Fruit fly (Drosophila melanogaster) whole organism, prepupa: ENCODE results near the gene CG34291.

ENCODE experiments used
- Blimp-1 ChIP-seq: fragments of 200-800 bp; sonication (Bioruptor generic); optimal IDR thresholded peaks from 3 replicates; lab custom pipeline; 2017; ENCODE audit warnings: missing biosample characterization, missing genetic modification characterization, mild to moderate bottlenecking, moderate library complexity, missing genetic modification reagents
- CG10631 ChIP-seq: fragments of 200-800 bp; sonication (Bioruptor generic); optimal IDR thresholded peaks from 2 replicates; lab custom pipeline; 2016; ENCODE audit warnings: missing biosample characterization, missing genetic modification characterization
- CG11294 ChIP-seq: fragments of 200-800 bp; sonication (Bioruptor generic); IDR thresholded peaks from 2 replicates; pipeline ENCODE4 v1.3.6; 2022; ENCODE audit warnings: missing biosample characterization, missing genetic modification characterization
- CG11902 ChIP-seq: fragments of 200-800 bp; sonication (Bioruptor generic); optimal IDR thresholded peaks from 3 replicates; lab custom pipeline; 2016; ENCODE audit warnings: missing biosample characterization, missing genetic modification characterization
- CG15336 ChIP-seq: fragments of 200-800 bp; sonication (Bioruptor generic); IDR thresholded peaks from 2 replicates; pipeline ENCODE4 v1.3.6; 2022; ENCODE audit warnings: missing biosample characterization, missing genetic modification characterization
- CG1621 ChIP-seq: fragments of 200-800 bp; sonication (Bioruptor generic); optimal IDR thresholded peaks from 3 replicates; lab custom pipeline; 2018; ENCODE audit warnings: missing biosample characterization, mild to moderate bottlenecking, missing genetic modification characterization
- CG16779 ChIP-seq: fragments of 200-800 bp; sonication (Bioruptor generic); optimal IDR thresholded peaks from 3 replicates; lab custom pipeline; 2017; ENCODE audit warnings: missing biosample characterization, mild to moderate bottlenecking, missing genetic modification characterization
- CG34406 ChIP-seq: fragments of 200-800 bp; sonication (Bioruptor generic); optimal IDR thresholded peaks from 3 replicates; lab custom pipeline; 2016; ENCODE audit warnings: missing biosample characterization, missing genetic modification characterization
- CG3919 ChIP-seq: fragments of 200-800 bp; sonication (Bioruptor generic); optimal IDR thresholded peaks from 3 replicates; lab custom pipeline; 2016; ENCODE audit warnings: missing biosample characterization, missing genetic modification characterization
- CG4318 ChIP-seq: fragments of 200-800 bp; sonication (Bioruptor generic); optimal IDR thresholded peaks from 3 replicates; lab custom pipeline; 2017; ENCODE audit warnings: missing biosample characterization, mild to moderate bottlenecking, missing genetic modification characterization
- CG6276 ChIP-seq: fragments of 200-800 bp; sonication (Bioruptor generic); optimal IDR thresholded peaks from 2 replicates; lab custom pipeline; 2017; ENCODE audit warnings: missing biosample characterization, mild to moderate bottlenecking, missing genetic modification characterization
- CG6792 ChIP-seq: fragments of 200-800 bp; sonication (Bioruptor generic); optimal IDR thresholded peaks from 3 replicates; lab custom pipeline; 2016; ENCODE audit warnings: missing biosample characterization, missing genetic modification characterization
- CG6808 ChIP-seq: fragments of 200-800 bp; sonication (Bioruptor generic); optimal IDR thresholded peaks from 3 replicates; lab custom pipeline; 2017; ENCODE audit warnings: missing biosample characterization, missing genetic modification characterization, mild to moderate bottlenecking, moderate library complexity, missing genetic modification reagents
- CG6854 ChIP-seq: fragments of 200-800 bp; sonication (Bioruptor generic); optimal IDR thresholded peaks from 2 replicates; lab custom pipeline; 2017; ENCODE audit warnings: missing biosample characterization, mild to moderate bottlenecking, missing genetic modification characterization
- CG8119 ChIP-seq: fragments of 200-800 bp; sonication (Bioruptor generic); IDR thresholded peaks from 3 replicates; pipeline ENCODE4 v1.3.6; 2022; ENCODE audit warnings: missing biosample characterization, missing genetic modification characterization
- CG8319 ChIP-seq: fragments of 200-800 bp; sonication (Bioruptor generic); optimal IDR thresholded peaks from 3 replicates; lab custom pipeline; 2016; ENCODE audit warnings: missing biosample characterization, missing genetic modification characterization
- CG8632 ChIP-seq: fragments of 200-800 bp; sonication (Bioruptor generic); optimal IDR thresholded peaks from 3 replicates; lab custom pipeline; 2016; ENCODE audit warnings: missing biosample characterization, missing genetic modification characterization
- Eip78C ChIP-seq: fragments of 200-800 bp; sonication (Bioruptor generic); peaks from one replicate; lab custom pipeline; 2016; ENCODE audit warnings: missing biosample characterization, missing genetic modification characterization
- Eip93F ChIP-seq: fragments of 200-800 bp; sonication (Bioruptor generic); optimal IDR thresholded peaks from 2 replicates; lab custom pipeline; 2016; ENCODE audit warnings: missing biosample characterization, mild to moderate bottlenecking, missing genetic modification characterization
- Ets21C ChIP-seq: fragments of 200-800 bp; sonication (Bioruptor generic); optimal IDR thresholded peaks from 3 replicates; lab custom pipeline; 2016; ENCODE audit warnings: missing biosample characterization, missing genetic modification characterization
- Ets96B ChIP-seq: fragments of 200-800 bp; optimal IDR thresholded peaks from 2 replicates; lab custom pipeline; 2019; ENCODE audit warnings: missing biosample characterization, mild to moderate bottlenecking, missing genetic modification characterization, moderate library complexity
- Gug ChIP-seq: fragments of 200-800 bp; sonication (Bioruptor generic); IDR thresholded peaks from 2 replicates; pipeline ENCODE4 v1.3.6; 2022; ENCODE audit warnings: missing biosample characterization, missing genetic modification characterization
- Hr38 ChIP-seq: sonication (Bioruptor generic); optimal IDR thresholded peaks from 2 replicates; lab custom pipeline; 2016; ENCODE audit warnings: missing biosample characterization, missing genetic modification characterization
- Hr39 ChIP-seq: fragments of 200-800 bp; sonication (Bioruptor generic); optimal IDR thresholded peaks from 2 replicates; lab custom pipeline; 2016; ENCODE audit warnings: missing biosample characterization, missing genetic modification characterization
- Hr4 ChIP-seq: fragments of 200-800 bp; sonication (Bioruptor generic); optimal IDR thresholded peaks from 3 replicates; lab custom pipeline; 2016; ENCODE audit warnings: missing biosample characterization, missing genetic modification characterization
- Lpt ChIP-seq: fragments of 200-800 bp; sonication (Bioruptor generic); optimal IDR thresholded peaks from 3 replicates; lab custom pipeline; 2016; ENCODE audit warnings: missing biosample characterization, missing genetic modification characterization
- OdsH ChIP-seq: fragments of 200-800 bp; sonication (Bioruptor generic); optimal IDR thresholded peaks from 3 replicates; lab custom pipeline; 2016; ENCODE audit warnings: missing biosample characterization, missing genetic modification characterization
- Smox ChIP-seq: fragments of 200-800 bp; sonication (Bioruptor generic); optimal IDR thresholded peaks from 3 replicates; lab custom pipeline; 2016; ENCODE audit warnings: missing biosample characterization, missing genetic modification characterization
- Sox14 ChIP-seq: fragments of 200-800 bp; sonication (Bioruptor generic); optimal IDR thresholded peaks from 3 replicates; lab custom pipeline; 2016; ENCODE audit warnings: missing biosample characterization, missing genetic modification characterization
- Sox15 ChIP-seq: fragments of 200-800 bp; sonication (Bioruptor generic); optimal IDR thresholded peaks from 3 replicates; lab custom pipeline; 2016; ENCODE audit warnings: missing biosample characterization, missing genetic modification characterization
- achi ChIP-seq: fragments of 200-800 bp; sonication (Bioruptor generic); optimal IDR thresholded peaks from 3 replicates; lab custom pipeline; 2016; ENCODE audit warnings: missing biosample characterization, missing genetic modification characterization
- acj6 ChIP-seq: fragments of 200-800 bp; sonication (Bioruptor generic); optimal IDR thresholded peaks from 3 replicates; lab custom pipeline; 2016; ENCODE audit warnings: missing biosample characterization, missing genetic modification characterization
- dac ChIP-seq: fragments of 200-800 bp; sonication (Bioruptor generic); optimal IDR thresholded peaks from 2 replicates; lab custom pipeline; 2017; ENCODE audit warnings: missing biosample characterization, mild to moderate bottlenecking, missing genetic modification characterization
- dsx ChIP-seq: fragments of 200-800 bp; optimal IDR thresholded peaks from 3 replicates; lab custom pipeline; 2019; ENCODE audit warnings: missing biosample characterization, mild to moderate bottlenecking, missing genetic modification characterization, moderate library complexity; ENCODE audit not compliant: poor library complexity, severe bottlenecking
- eg ChIP-seq: fragments of 200-800 bp; sonication (Bioruptor generic); IDR thresholded peaks from 3 replicates; pipeline ENCODE4 v1.3.6; 2022; ENCODE audit warnings: missing biosample characterization, missing genetic modification characterization
- fd59A ChIP-seq: fragments of 200-800 bp; sonication (Bioruptor generic); optimal IDR thresholded peaks from 2 replicates; lab custom pipeline; 2017; ENCODE audit warnings: missing biosample characterization, mild to moderate bottlenecking, missing genetic modification characterization, missing genetic modification reagents
- fkh ChIP-seq: fragments of 200-800 bp; sonication (Bioruptor generic); optimal IDR thresholded peaks from 3 replicates; lab custom pipeline; 2017; ENCODE audit warnings: missing biosample characterization, mild to moderate bottlenecking, missing genetic modification characterization, moderate library complexity
- lz ChIP-seq: fragments of 200-800 bp; sonication (Bioruptor generic); optimal IDR thresholded peaks from 3 replicates; lab custom pipeline; 2016; ENCODE audit warnings: missing biosample characterization, missing genetic modification characterization
- net ChIP-seq: fragments of 200-800 bp; sonication (Bioruptor generic); optimal IDR thresholded peaks from 3 replicates; lab custom pipeline; 2016; ENCODE audit warnings: missing biosample characterization, missing genetic modification characterization
- salr ChIP-seq, 2 experiments: fragments of 200-800 bp; sonication (Bioruptor generic); optimal IDR thresholded peaks; 3 replicates each; lab custom pipeline; 2016 to 2018; ENCODE audit warnings: missing biosample characterization in 2 of 2, missing genetic modification characterization in 2 of 2, mild to moderate bottlenecking in 1 of 2
- spab ChIP-seq: fragments of 200-800 bp; sonication (Bioruptor generic); optimal IDR thresholded peaks from 2 replicates; lab custom pipeline; 2017; ENCODE audit warnings: missing biosample characterization, mild to moderate bottlenecking, missing genetic modification characterization, missing genetic modification reagents
- ss ChIP-seq, 2 experiments: fragments of 200-800 bp; sonication (Bioruptor generic); optimal IDR thresholded peaks; 2 replicates in 1 of 2; 3 replicates in 1 of 2; lab custom pipeline; 2017 to 2018; ENCODE audit warnings: mild to moderate bottlenecking in 2 of 2, missing biosample characterization in 2 of 2, missing genetic modification characterization in 2 of 2, moderate library complexity in 1 of 2
- topi ChIP-seq: fragments of 200-800 bp; sonication (Bioruptor generic); optimal IDR thresholded peaks from 3 replicates; lab custom pipeline; 2016; ENCODE audit warnings: missing biosample characterization, missing genetic modification characterization
- vri ChIP-seq: fragments of 200-800 bp; sonication (Bioruptor generic); optimal IDR thresholded peaks from 3 replicates; lab custom pipeline; 2016; ENCODE audit warnings: missing biosample characterization, mild to moderate bottlenecking, missing genetic modification characterization

Gene CG34291

DNA sequence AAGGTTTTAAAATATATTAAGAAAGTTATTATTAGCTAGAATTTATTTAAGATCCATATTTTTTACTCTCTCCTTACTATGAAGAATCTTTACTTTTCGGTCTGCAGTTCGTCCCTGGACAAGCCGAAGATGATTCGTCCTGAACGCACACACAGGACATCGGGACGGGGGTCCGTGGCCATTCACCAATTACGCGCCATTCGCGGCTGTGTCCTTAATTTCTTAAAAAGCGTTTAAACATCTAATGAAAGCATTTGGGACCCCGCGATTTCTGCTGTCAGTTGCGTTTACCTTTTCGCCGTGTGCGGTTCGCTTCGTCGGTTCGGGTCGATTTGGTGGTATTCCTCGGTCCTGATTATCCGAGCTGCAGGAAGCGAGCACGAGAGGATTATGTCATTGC lies 32.4 kb upstream of the CG34291 start, which contains the start of gene CG14238:
Gene CG14238, plus strand, starts transcription at position 301 of the 400 bp plus-strand sequence.
- no peak for TF ChIP-seq spab (GFP tag; lab: Kevin White, UChicago)
- TF ChIP-seq CG34406 (GFP tag; lab: Kevin White, UChicago), result no peak
- no peak for TF ChIP-seq CG4318 (GFP tag; lab: Kevin White, UChicago)
- no peak for TF ChIP-seq Eip93F
- no peak for TF ChIP-seq Ets21C (GFP tag; lab: Kevin White, UChicago)
- no peak for TF ChIP-seq fd59A
- no peak for TF ChIP-seq Blimp-1 (GFP tag; lab: Kevin White, UChicago)
- no peak for TF ChIP-seq vri (GFP tag; lab: Kevin White, UChicago)
- no peak for TF ChIP-seq CG8119 (GFP tag; lab: Robert Waterston, UW)
- no peak for TF ChIP-seq Hr38
- no peak for TF ChIP-seq OdsH
- no peak for TF ChIP-seq CG11902
- TF ChIP-seq lz (GFP tag; lab: Kevin White, UChicago), result no peak
- TF ChIP-seq Lpt (GFP tag; lab: Kevin White, UChicago), result no peak
- TF ChIP-seq CG6808 (GFP tag; lab: Kevin White, UChicago), result no peak
- TF ChIP-seq Hr4 (GFP tag; lab: Kevin White, UChicago), result no peak

DNA sequence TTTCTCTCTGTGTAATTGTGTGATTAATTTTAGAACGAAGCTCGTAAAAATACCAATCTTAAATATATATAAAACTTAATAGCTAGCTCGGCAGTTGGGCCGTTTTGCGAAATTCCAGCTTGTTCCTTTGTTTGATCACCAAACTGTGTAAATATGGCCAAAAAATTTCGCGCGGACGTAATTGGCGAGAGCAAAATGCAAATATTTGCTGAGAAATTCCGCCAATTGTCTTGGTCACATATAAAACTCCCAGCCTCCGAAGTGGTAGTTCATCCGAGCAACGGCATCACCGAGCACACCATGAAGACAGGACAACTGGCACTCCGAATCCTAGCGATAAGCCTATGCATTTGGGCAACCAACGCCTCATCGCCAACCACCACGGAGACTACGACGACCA lies 31.0 kb upstream of the CG34291 start, which contains the start of gene CG14237:
Gene CG14237, plus strand, starts transcription at position 301 of the 400 bp plus-strand sequence.
- TF ChIP-seq CG8119 (GFP tag; lab: Robert Waterston, UW), result no peak
- no peak for TF ChIP-seq dac (GFP tag; lab: Kevin White, UChicago)
- no peak for TF ChIP-seq Lpt (GFP tag; lab: Kevin White, UChicago)
- TF ChIP-seq CG1621 (tag; lab: Kevin White, UChicago), result no peak
- TF ChIP-seq ss (GFP tag; optimal IDR thresholded peaks at IDR 0.05; lab: Kevin White, UChicago), result no peak

DNA sequence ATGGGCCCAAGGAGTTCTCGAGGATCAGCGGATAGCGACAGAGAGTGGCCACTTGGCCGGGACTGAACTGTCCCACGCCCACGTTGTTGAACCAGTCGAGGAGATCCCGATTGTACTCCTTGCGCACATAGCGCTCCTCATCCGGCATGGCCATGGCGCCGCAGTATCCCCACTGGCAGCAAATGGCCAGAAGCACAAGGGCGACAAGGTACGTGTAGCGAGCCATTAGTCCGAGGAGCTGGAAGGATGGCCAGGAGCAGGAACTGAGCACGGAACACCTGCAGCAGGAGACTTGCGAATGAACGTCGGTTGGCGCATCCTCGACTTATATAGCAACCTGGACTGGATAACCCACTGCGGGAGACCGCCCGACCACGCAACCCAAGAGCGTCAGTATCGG lies 30.3 kb upstream of the CG34291 start, which contains the start of gene Pdf:
Gene Pdf, minus strand, starts transcription at position 304 of the 400 bp plus-strand sequence.
- TF ChIP-seq Blimp-1 (GFP tag; lab: Kevin White, UChicago) (no peak), CG6854 (no peak), Ets96B (tag; lab: Kevin White, UChicago) (no peak), Hr39 (GFP tag; lab: Kevin White, UChicago) (no peak), dac (GFP tag; lab: Kevin White, UChicago) (no peak), CG8632 (GFP tag; lab: Kevin White, UChicago) (no peak), OdsH (no peak), salr (GFP tag; optimal IDR thresholded peaks at IDR 0.05; lab: Kevin White, UChicago) (no peak), CG3919 (GFP tag; lab: Kevin White, UChicago) (no peak), topi (GFP tag; lab: Kevin White, UChicago) (no peak), achi (GFP tag; lab: Kevin White, UChicago) (no peak), CG10631 (no peak), CG6792 (GFP tag; lab: Kevin White, UChicago) (no peak), eg (GFP tag; lab: Robert Waterston, UW) (no peak), Eip78C (GFP tag; lab: Kevin White, UChicago) (no peak), Gug (GFP tag; lab: Robert Waterston, UW) (no peak), CG6276 (GFP tag; lab: Kevin White, UChicago) (no peak), Sox14 (GFP tag; lab: Kevin White, UChicago) (no peak), fkh (GFP tag; lab: Kevin White, UChicago) (no peak), CG11294 (GFP tag; lab: Robert Waterston, UW) (no peak)

DNA sequence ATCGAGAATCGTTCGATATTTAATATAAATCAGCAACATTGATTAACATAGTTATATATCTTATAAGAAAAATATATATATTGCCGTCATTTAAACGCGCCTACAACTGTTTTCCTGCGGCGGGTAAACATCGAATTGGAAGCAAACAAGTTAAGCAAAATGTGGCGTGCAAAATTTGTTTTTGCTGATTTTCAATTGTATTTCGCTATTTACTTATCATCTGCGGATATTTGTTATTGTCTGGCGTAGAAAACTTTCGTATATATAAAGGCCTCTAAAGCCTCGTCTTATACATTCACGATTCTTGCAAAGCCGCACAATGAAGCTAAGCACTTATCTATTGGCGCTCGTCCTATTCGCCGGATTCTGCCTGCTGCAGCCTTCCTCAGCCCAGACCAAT lies 28.9 kb upstream of the CG34291 start, which contains the start of gene CG43117:
Gene CG43117, plus strand, starts transcription at position 301 of the 400 bp plus-strand sequence.
- TF ChIP-seq dac (GFP tag; lab: Kevin White, UChicago), result no peak
- TF ChIP-seq acj6, result no peak
- no peak for TF ChIP-seq dsx
- no peak for TF ChIP-seq CG8632 (GFP tag; lab: Kevin White, UChicago)
- no peak for TF ChIP-seq CG8319 (GFP tag; lab: Kevin White, UChicago)
- no peak for TF ChIP-seq CG15336 (GFP tag; lab: Robert Waterston, UW)
- TF ChIP-seq lz (GFP tag; lab: Kevin White, UChicago), result no peak
- no peak for TF ChIP-seq CG4318 (GFP tag; lab: Kevin White, UChicago)
- TF ChIP-seq net (GFP tag; lab: Kevin White, UChicago), result no peak
- no peak for TF ChIP-seq CG11294 (GFP tag; lab: Robert Waterston, UW)
- TF ChIP-seq fd59A, result no peak
- no peak for TF ChIP-seq achi (GFP tag; lab: Kevin White, UChicago)
- no peak for TF ChIP-seq Sox15 (GFP tag; lab: Kevin White, UChicago)
- TF ChIP-seq CG16779 (tag; lab: Kevin White, UChicago), result no peak
- TF ChIP-seq salr (GFP tag; optimal IDR thresholded peaks at IDR 0.05; lab: Kevin White, UChicago), result no peak
- TF ChIP-seq Smox (GFP tag; lab: Kevin White, UChicago), result no peak
